Worm (Caenorhabditis elegans): Measurements from ENCODE around the gene T03F7.7.
"Not testable (repeated sequence)": the region's sequence is repeated elsewhere in the genome, so short reads cannot be mapped to it uniquely, and the experiment has no call there.

The T03F7.7 gene

DNA sequence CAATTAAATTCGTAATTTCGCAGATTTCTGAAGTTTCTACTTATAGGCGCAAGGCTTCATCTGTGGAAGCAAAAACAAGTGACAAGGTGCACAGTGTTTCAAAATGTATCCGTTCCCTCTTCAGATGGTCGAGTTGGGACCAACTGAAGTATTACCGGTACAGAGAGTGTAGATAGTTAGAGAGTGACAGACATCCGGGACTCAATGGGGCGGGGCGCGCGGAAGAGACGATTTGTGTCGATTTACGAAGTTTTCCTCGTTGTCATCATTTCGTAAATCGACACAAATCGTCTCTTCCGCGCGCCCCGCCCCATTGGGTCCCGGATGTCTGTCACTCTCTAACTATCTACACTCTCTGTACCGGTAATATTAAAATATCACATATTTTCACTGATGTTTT lies 25.1 kb upstream of the T03F7.7 start, which contains the start of gene C03E10.3:
C03E10.3 (plus strand) TSS at position 301 of the 400 bp plus-strand sequence.
- TF ChIP-seq med-1 (GFP tag; optimal IDR thresholded peaks at IDR 0.05; ENCODE audit: insufficient read depth); ref-1 (GFP tag; conservative IDR thresholded peaks at IDR 0.05); ztf-29 (GFP tag; IDR thresholded peaks at IDR 0.05): not testable (repeated sequence)

- TF ChIP-seq ztf-29 (GFP tag; IDR thresholded peaks at IDR 0.05), result no peak
- no peak for TF ChIP-seq klf-2 (GFP tag; conservative IDR thresholded peaks at IDR 0.05)
- no peak for TF ChIP-seq cog-1 (tag; optimal IDR thresholded peaks at IDR 0.05)
- TF ChIP-seq T22C8.4 (GFP tag; IDR thresholded peaks at IDR 0.05), result no peak
- no peak for TF ChIP-seq tab-1 (GFP tag; IDR thresholded peaks at IDR 0.05)
- no peak for TF ChIP-seq ztf-23 (GFP tag; IDR thresholded peaks at IDR 0.05)
- TF ChIP-seq flt-1 (GFP tag; IDR thresholded peaks at IDR 0.05), result no peak
- no peak for TF ChIP-seq ref-1 (GFP tag; conservative IDR thresholded peaks at IDR 0.05)
- no peak for TF ChIP-seq med-1 (GFP tag; optimal IDR thresholded peaks at IDR 0.05; ENCODE audit: insufficient read depth)
These were observed 20.3 kb upstream of the T03F7.7 start, which contains the start of gene C03E10.1 for ce11 chrV:11290888-11291287. Gene C03E10.1, plus strand, starts transcription at chrV:11291188.

DNA sequence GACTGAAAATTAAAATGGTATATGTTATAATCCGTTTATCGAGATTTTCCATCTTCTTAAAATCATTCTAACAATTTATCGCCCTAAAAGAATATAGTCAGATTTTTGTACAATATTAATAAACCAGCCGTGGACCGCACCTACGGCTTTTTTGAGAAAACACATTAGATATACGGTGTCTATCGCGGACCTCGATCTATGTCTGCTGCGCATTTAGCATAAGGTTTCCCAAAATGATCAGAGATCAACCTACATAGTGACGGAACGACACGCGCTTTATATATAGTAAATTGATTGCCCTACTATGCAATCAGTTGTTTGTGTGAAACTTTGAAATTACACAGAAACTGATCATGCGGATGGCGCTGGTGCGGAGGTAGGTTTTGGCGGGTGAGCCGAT lies 18.5 kb upstream of the T03F7.7 start:
- TF ChIP-seq ztf-23 (GFP tag; IDR thresholded peaks at IDR 0.05) (no peak), T22C8.4 (GFP tag; IDR thresholded peaks at IDR 0.05) (no peak), ref-1 (GFP tag; conservative IDR thresholded peaks at IDR 0.05) (no peak), ztf-29 (GFP tag; IDR thresholded peaks at IDR 0.05) (no peak), cog-1 (tag; optimal IDR thresholded peaks at IDR 0.05) (no peak), flt-1 (GFP tag; IDR thresholded peaks at IDR 0.05) (no peak), tab-1 (GFP tag; IDR thresholded peaks at IDR 0.05) (no peak), klf-2 (GFP tag; conservative IDR thresholded peaks at IDR 0.05) (no peak), med-1 (GFP tag; optimal IDR thresholded peaks at IDR 0.05; ENCODE audit: insufficient read depth) (no peak)

ce11 chrV:11294393-11294792 lies 16.8 kb upstream of the T03F7.7 start, which contains the start of gene T03F7.6:
Gene T03F7.6, plus strand, starts transcription at chrV:11294693.
- no peak for TF ChIP-seq flt-1 (GFP tag; IDR thresholded peaks at IDR 0.05)
- no peak for TF ChIP-seq klf-2 (GFP tag; conservative IDR thresholded peaks at IDR 0.05)
- TF ChIP-seq ztf-23 (GFP tag; IDR thresholded peaks at IDR 0.05), result no peak
- no peak for TF ChIP-seq tab-1 (GFP tag; IDR thresholded peaks at IDR 0.05)
- no peak for TF ChIP-seq ztf-29 (GFP tag; IDR thresholded peaks at IDR 0.05)
- no peak for TF ChIP-seq med-1 (GFP tag; optimal IDR thresholded peaks at IDR 0.05; ENCODE audit: insufficient read depth)
- no peak for TF ChIP-seq T22C8.4 (GFP tag; IDR thresholded peaks at IDR 0.05)
- no peak for TF ChIP-seq ref-1 (GFP tag; conservative IDR thresholded peaks at IDR 0.05)
- no peak for TF ChIP-seq cog-1 (tag; optimal IDR thresholded peaks at IDR 0.05)

DNA sequence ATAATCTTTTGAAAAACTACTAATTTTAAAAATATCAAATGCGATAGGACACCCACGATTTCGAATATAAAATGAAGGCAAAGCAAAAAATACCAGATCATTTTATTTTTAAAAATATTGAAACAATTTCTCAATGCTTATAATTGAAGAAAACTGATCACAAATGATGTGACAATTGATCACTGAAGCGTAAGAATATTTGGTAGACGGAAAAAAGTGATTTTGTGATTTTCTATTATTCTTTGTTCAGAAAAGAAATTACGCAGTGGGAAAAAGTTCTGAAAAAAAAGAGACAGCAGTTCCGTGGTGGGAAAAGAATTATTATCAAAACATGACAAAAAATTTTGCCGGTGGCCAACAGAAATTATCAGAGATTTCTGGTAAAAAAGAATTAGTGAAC lies 12.6 kb upstream of the T03F7.7 start, which contains the start of gene T03F7.5:
T03F7.5 (minus strand) TSS at position 101 of the 400 bp plus-strand sequence.
- no peak for TF ChIP-seq ref-1 (GFP tag; conservative IDR thresholded peaks at IDR 0.05)
- no peak for TF ChIP-seq flt-1 (GFP tag; IDR thresholded peaks at IDR 0.05)
- no peak for TF ChIP-seq ztf-29 (GFP tag; IDR thresholded peaks at IDR 0.05)
- no peak for TF ChIP-seq med-1 (GFP tag; optimal IDR thresholded peaks at IDR 0.05; ENCODE audit: insufficient read depth)
- no peak for TF ChIP-seq cog-1 (tag; optimal IDR thresholded peaks at IDR 0.05)
- TF ChIP-seq tab-1 (GFP tag; IDR thresholded peaks at IDR 0.05), result no peak
- no peak for TF ChIP-seq klf-2 (GFP tag; conservative IDR thresholded peaks at IDR 0.05)
- TF ChIP-seq ztf-23 (GFP tag; IDR thresholded peaks at IDR 0.05), result no peak
- no peak for TF ChIP-seq T22C8.4 (GFP tag; IDR thresholded peaks at IDR 0.05)

DNA sequence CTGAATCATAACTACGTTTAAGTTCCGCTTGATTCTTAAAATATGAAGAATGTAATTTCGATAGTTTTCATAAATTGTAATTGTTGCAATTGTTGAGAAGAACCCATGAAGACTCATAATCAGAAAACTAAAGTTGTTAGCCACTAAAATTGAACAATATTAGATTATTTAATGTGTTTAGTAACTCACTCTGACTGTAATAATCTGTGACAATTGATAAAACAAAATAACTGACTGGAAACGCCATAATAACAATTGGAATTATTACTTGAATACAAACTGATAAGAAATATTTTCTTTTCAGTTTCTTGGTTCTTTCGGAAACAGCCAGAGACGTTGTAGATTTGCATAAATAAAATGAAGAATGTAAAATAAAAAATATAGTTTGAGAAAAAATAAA lies 11.8 kb upstream of the T03F7.7 start:
- TF ChIP-seq flt-1 (GFP tag; IDR thresholded peaks at IDR 0.05), result no peak
- no peak for TF ChIP-seq ref-1 (GFP tag; conservative IDR thresholded peaks at IDR 0.05)
- no peak for TF ChIP-seq ztf-23 (GFP tag; IDR thresholded peaks at IDR 0.05)
- no peak for TF ChIP-seq klf-2 (GFP tag; conservative IDR thresholded peaks at IDR 0.05)
- TF ChIP-seq cog-1 (tag; optimal IDR thresholded peaks at IDR 0.05), result no peak
- TF ChIP-seq tab-1 (GFP tag; IDR thresholded peaks at IDR 0.05), result no peak
- TF ChIP-seq med-1 (GFP tag; optimal IDR thresholded peaks at IDR 0.05; ENCODE audit: insufficient read depth), result no peak
- TF ChIP-seq ztf-29 (GFP tag; IDR thresholded peaks at IDR 0.05), result no peak
- TF ChIP-seq T22C8.4 (GFP tag; IDR thresholded peaks at IDR 0.05), result no peak

ce11 chrV:11300539-11300938 lies 10.7 kb upstream of the T03F7.7 start, which contains the start of gene srh-47:
Gene srh-47, minus strand, starts transcription at chrV:11300639.
- TF ChIP-seq klf-2 (GFP tag; conservative IDR thresholded peaks at IDR 0.05), result no peak
- TF ChIP-seq ztf-29 (GFP tag; IDR thresholded peaks at IDR 0.05), result no peak
- no peak for TF ChIP-seq med-1 (GFP tag; optimal IDR thresholded peaks at IDR 0.05; ENCODE audit: insufficient read depth)
- TF ChIP-seq tab-1 (GFP tag; IDR thresholded peaks at IDR 0.05), result no peak
- no peak for TF ChIP-seq ztf-23 (GFP tag; IDR thresholded peaks at IDR 0.05)
- TF ChIP-seq ref-1 (GFP tag; conservative IDR thresholded peaks at IDR 0.05), result no peak
- TF ChIP-seq flt-1 (GFP tag; IDR thresholded peaks at IDR 0.05), result no peak
- no peak for TF ChIP-seq cog-1 (tag; optimal IDR thresholded peaks at IDR 0.05)
- no peak for TF ChIP-seq T22C8.4 (GFP tag; IDR thresholded peaks at IDR 0.05)

DNA sequence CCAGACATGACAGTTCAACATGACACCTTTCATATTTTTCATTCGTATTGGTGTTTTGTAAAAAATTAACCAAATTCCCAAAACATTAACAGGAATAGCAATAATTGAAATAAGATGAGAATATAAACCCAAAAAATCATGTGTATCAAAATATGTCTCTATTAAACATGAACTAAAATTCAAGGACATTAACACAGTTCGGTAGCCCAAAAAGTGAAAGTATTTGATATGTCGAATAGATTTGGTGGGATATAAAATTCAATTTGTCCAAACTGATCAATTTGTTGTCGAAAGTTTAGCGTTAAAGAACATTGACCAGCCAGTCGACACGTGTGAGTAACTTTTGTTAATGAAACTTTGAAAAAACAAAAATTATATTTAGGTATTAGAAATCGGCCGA lies 8.5 kb upstream of the T03F7.7 start, which contains the start of gene srh-46:
srh-46 (minus strand) TSS at position 189 of the 400 bp plus-strand sequence.
- no peak for TF ChIP-seq tab-1 (GFP tag; IDR thresholded peaks at IDR 0.05)
- TF ChIP-seq ztf-29 (GFP tag; IDR thresholded peaks at IDR 0.05), result no peak
- TF ChIP-seq med-1 (GFP tag; optimal IDR thresholded peaks at IDR 0.05; ENCODE audit: insufficient read depth), result no peak
- no peak for TF ChIP-seq cog-1 (tag; optimal IDR thresholded peaks at IDR 0.05)
- no peak for TF ChIP-seq ztf-23 (GFP tag; IDR thresholded peaks at IDR 0.05)
- no peak for TF ChIP-seq T22C8.4 (GFP tag; IDR thresholded peaks at IDR 0.05)
- no peak for TF ChIP-seq flt-1 (GFP tag; IDR thresholded peaks at IDR 0.05)

DNA sequence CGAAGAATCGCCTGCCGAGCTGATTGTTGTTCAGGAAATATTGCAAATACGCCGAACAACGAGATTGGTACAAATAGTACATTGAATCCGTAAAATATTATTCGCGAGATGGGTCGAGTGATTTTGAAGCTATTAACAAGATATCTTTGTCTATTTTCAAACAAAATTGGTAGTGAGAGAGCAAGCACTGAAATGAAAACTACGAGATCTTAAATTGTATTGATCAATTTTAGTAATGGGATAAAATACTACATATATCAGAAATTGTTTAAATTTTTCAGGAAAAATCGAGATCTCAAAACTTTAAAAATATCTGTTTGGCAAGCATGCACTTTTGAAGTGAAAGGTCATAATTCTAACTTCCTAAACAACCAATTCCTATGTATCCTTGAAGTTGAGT lies 7.0 kb upstream of the T03F7.7 start:
- TF ChIP-seq flt-1 (GFP tag; IDR thresholded peaks at IDR 0.05) (no peak), ref-1 (GFP tag; conservative IDR thresholded peaks at IDR 0.05) (no peak), klf-2 (GFP tag; conservative IDR thresholded peaks at IDR 0.05) (no peak), ztf-23 (GFP tag; IDR thresholded peaks at IDR 0.05) (no peak), tab-1 (GFP tag; IDR thresholded peaks at IDR 0.05) (no peak), cog-1 (tag; optimal IDR thresholded peaks at IDR 0.05) (no peak), ztf-29 (GFP tag; IDR thresholded peaks at IDR 0.05) (no peak)

DNA sequence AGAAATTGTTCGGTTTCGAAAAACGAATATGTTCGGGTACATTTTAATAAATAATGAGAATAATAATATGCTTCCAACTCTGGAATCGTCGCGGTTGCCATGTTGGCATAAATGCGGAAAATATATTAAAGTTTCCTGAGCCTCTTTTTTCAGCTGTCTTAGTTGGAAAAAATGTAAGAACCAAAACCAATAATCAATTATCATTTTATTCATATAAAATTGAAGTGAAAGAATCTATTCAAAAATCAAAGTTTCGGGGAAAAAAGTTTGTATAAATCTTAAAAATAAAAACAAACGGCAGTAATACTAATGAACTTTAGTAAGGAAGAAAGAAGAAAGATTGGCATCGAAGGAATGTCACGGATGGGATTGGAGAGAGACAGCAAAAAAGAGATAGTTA lies 6.3 kb upstream of the T03F7.7 start, which contains the start of gene srh-45:
srh-45 (minus strand) TSS at position 101 of the 400 bp plus-strand sequence.
- TF ChIP-seq ztf-29 (GFP tag; IDR thresholded peaks at IDR 0.05) (no peak), ztf-23 (GFP tag; IDR thresholded peaks at IDR 0.05) (no peak), cog-1 (tag; optimal IDR thresholded peaks at IDR 0.05) (no peak)

Data from whole organism, midembryonic.